Fruit fly (Drosophila melanogaster): ENCODE results near the gene Ugt307A1.
A peak's percentile ranks its signal among the peaks of the same experiment; 100 is the strongest.

The Ugt307A1 gene

dm6 chr2L:7033100-7033675, 34.6 kb upstream of the Ugt307A1 start (continued):
- peak; percentile 4 for TF ChIP-seq unpg (GFP tag; optimal IDR thresholded peaks at IDR 0.05)
- no peak for TF ChIP-seq CG15479 (GFP tag; optimal IDR thresholded peaks at IDR 0.05)
- TF ChIP-seq CG17612 (GFP tag; IDR thresholded peaks at IDR 0.05) = no peak
- TF ChIP-seq Drgx (GFP tag; IDR thresholded peaks at IDR 0.05) = peak; percentile 52; the same call in 1 of the 2 replicates
- peak; percentile 6 for TF ChIP-seq grau (tag; optimal IDR thresholded peaks at IDR 0.05)
- no peak for TF ChIP-seq slou (GFP tag; optimal IDR thresholded peaks at IDR 0.05)
- TF ChIP-seq Oli (tag; optimal IDR thresholded peaks at IDR 0.05) = no peak
- TF ChIP-seq lab (GFP tag; optimal IDR thresholded peaks at IDR 0.05) = no peak
- TF ChIP-seq CG8290 (GFP tag; optimal IDR thresholded peaks at IDR 0.05) = no peak
- TF ChIP-seq CG8290 (tag; optimal IDR thresholded peaks at IDR 0.05) = peak in 1 of 2 experiments; percentile 81
- no peak for TF ChIP-seq ac (GFP tag; optimal IDR thresholded peaks at IDR 0.05)
- no peak for TF ChIP-seq CG11398 (GFP tag; optimal IDR thresholded peaks at IDR 0.05)
- no peak for TF ChIP-seq CG14965 (GFP tag; optimal IDR thresholded peaks at IDR 0.05; ENCODE audit: borderline replicate concordance)
- TF ChIP-seq odd (GFP tag; optimal IDR thresholded peaks at IDR 0.05) = peak; percentile 27
- no peak for TF ChIP-seq Spps (tag; optimal IDR thresholded peaks at IDR 0.05)
- no peak for TF ChIP-seq Trl (optimal IDR thresholded peaks at IDR 0.05)
- no peak for TF ChIP-seq Trl (GFP tag; optimal IDR thresholded peaks at IDR 0.05)
- TF ChIP-seq Xbp1 (GFP tag; optimal IDR thresholded peaks at IDR 0.05) = peak; percentile 55
- TF ChIP-seq MTF-1 (GFP tag; optimal IDR thresholded peaks at IDR 0.05; ENCODE audit: borderline replicate concordance) = peak; percentile 15
- TF ChIP-seq CG32772 (GFP tag; IDR thresholded peaks at IDR 0.05) = no peak
- 0 out of 2 replicates have a peak, but pooled peaks have one; percentile 19 for TF ChIP-seq sim (GFP tag; IDR thresholded peaks at IDR 0.05)
- no peak for TF ChIP-seq Mes4 (GFP tag; optimal IDR thresholded peaks at IDR 0.05)
- no peak for TF ChIP-seq z (GFP tag; IDR thresholded peaks at IDR 0.05)
- no peak for TF ChIP-seq sna (GFP tag; IDR thresholded peaks at IDR 0.05; ENCODE audit: partially characterized antibody)
- no peak for TF ChIP-seq phol (tag; optimal IDR thresholded peaks at IDR 0.05)
- no peak for TF ChIP-seq Gsc (GFP tag; IDR thresholded peaks at IDR 0.05)
- no peak for TF ChIP-seq dysf (GFP tag; IDR thresholded peaks at IDR 0.05)
- 0 out of 2 replicates have a peak, but pooled peaks have one; percentile 23 for TF ChIP-seq CG3847 (GFP tag; IDR thresholded peaks at IDR 0.05)
- no peak for TF ChIP-seq CG10565 (GFP tag; optimal IDR thresholded peaks at IDR 0.05)
- TF ChIP-seq pum (GFP tag; optimal IDR thresholded peaks at IDR 0.05) = peak; percentile 14
- no peak for TF ChIP-seq CG2116 (GFP tag; optimal IDR thresholded peaks at IDR 0.05)
- TF ChIP-seq al (GFP tag; IDR thresholded peaks at IDR 0.05) = no peak
- peak; percentile 19; the same call in 1 of the 2 replicates for TF ChIP-seq Bgb (GFP tag; IDR thresholded peaks at IDR 0.05; ENCODE audit: partially characterized antibody)
- no peak for TF ChIP-seq CG7839 (tag; optimal IDR thresholded peaks at IDR 0.05)
- TF ChIP-seq CG15269 (tag; optimal IDR thresholded peaks at IDR 0.05) = peak; percentile 47
- no peak for TF ChIP-seq H15 (GFP tag; IDR thresholded peaks at IDR 0.05)
- peak; percentile 62 for TF ChIP-seq Rfx (GFP tag; IDR thresholded peaks at IDR 0.05)
- TF ChIP-seq CG17359 (tag; optimal IDR thresholded peaks at IDR 0.05) = peak; percentile 49
- TF ChIP-seq pros (GFP tag; optimal IDR thresholded peaks at IDR 0.05) = peak; percentile 19
- TF ChIP-seq CG11723 (GFP tag; optimal IDR thresholded peaks at IDR 0.05) = no peak
- TF ChIP-seq CG2712 (tag; optimal IDR thresholded peaks at IDR 0.05) = no peak
- peak; percentile 6 for TF ChIP-seq CHES-1-like (GFP tag; optimal IDR thresholded peaks at IDR 0.05)
- no peak for TF ChIP-seq dmrt99B (tag; optimal IDR thresholded peaks at IDR 0.05)
- TF ChIP-seq row (GFP tag; IDR thresholded peaks at IDR 0.05) = peak; percentile 24; the same call in 1 of the 3 replicates
- no peak for TF ChIP-seq Sry-β (GFP tag; optimal IDR thresholded peaks at IDR 0.05)
- TF ChIP-seq CG12236 (GFP tag; optimal IDR thresholded peaks at IDR 0.05) = no peak
- no peak for TF ChIP-seq MESR4 (GFP tag; optimal IDR thresholded peaks at IDR 0.05)
- no peak for TF ChIP-seq CG16779 (GFP tag; IDR thresholded peaks at IDR 0.05)
- no peak for TF ChIP-seq dmrt11E (tag; optimal IDR thresholded peaks at IDR 0.05)
- no peak for TF ChIP-seq aop (GFP tag; IDR thresholded peaks at IDR 0.05)
- TF ChIP-seq tx (GFP tag; optimal IDR thresholded peaks at IDR 0.05) = peak; percentile 55
